Fruit fly (Drosophila melanogaster) whole organism, embryonic: ENCODE results near the gene Dhdds.
A peak's percentile ranks its signal among the peaks of the same experiment; 100 is the strongest.

ENCODE experiments used
- C15 ChIP-seq: fragments of 200-800 bp; sonication (Bioruptor generic); IDR thresholded peaks from 3 replicates; pipeline ENCODE4 v1.3.6; 2022; ENCODE audit warnings: missing biosample characterization, missing genetic modification characterization
- CG10274 ChIP-seq: fragments of 200-800 bp; sonication (Bioruptor generic); optimal IDR thresholded peaks from 3 replicates; lab custom pipeline; 2017; ENCODE audit warnings: missing biosample characterization, mild to moderate bottlenecking, missing genetic modification characterization
- CG10321 ChIP-seq: fragments of 200-800 bp; sonication (Bioruptor generic); IDR thresholded peaks from 2 replicates; pipeline ENCODE4 v1.3.6; 2022; ENCODE audit warnings: missing biosample characterization, missing genetic modification characterization
- CG12299 ChIP-seq: fragments of 200-800 bp; sonication (Bioruptor generic); optimal IDR thresholded peaks from 2 replicates; lab custom pipeline; 2018; ENCODE audit warnings: missing biosample characterization, mild to moderate bottlenecking, missing genetic modification characterization
- CG14965 ChIP-seq: fragments of 200-800 bp; sonication (Bioruptor generic); optimal IDR thresholded peaks from 2 replicates; lab custom pipeline; 2016; ENCODE audit warnings: missing biosample characterization, missing genetic modification characterization, borderline replicate concordance
- CG1603 ChIP-seq: fragments of 200-800 bp; sonication (Bioruptor generic); optimal IDR thresholded peaks from 2 replicates; lab custom pipeline; 2019; ENCODE audit warnings: missing biosample characterization, mild to moderate bottlenecking, missing genetic modification characterization, moderate library complexity
- CG18764 ChIP-seq: fragments of 200-800 bp; sonication (Bioruptor generic); optimal IDR thresholded peaks from 3 replicates; lab custom pipeline; 2016; ENCODE audit warnings: missing biosample characterization, missing genetic modification characterization
- CG2120 ChIP-seq: fragments of 200-800 bp; sonication (Bioruptor generic); optimal IDR thresholded peaks from 3 replicates; lab custom pipeline; 2016; ENCODE audit warnings: missing biosample characterization, missing genetic modification characterization
- CG2678 ChIP-seq: fragments of 200-800 bp; sonication (Bioruptor generic); optimal IDR thresholded peaks from 3 replicates; lab custom pipeline; 2019; ENCODE audit warnings: missing biosample characterization, mild to moderate bottlenecking, missing genetic modification characterization, moderate library complexity
- CG31388 ChIP-seq: fragments of 200-800 bp; sonication (Bioruptor generic); optimal IDR thresholded peaks from 2 replicates; lab custom pipeline; 2016; ENCODE audit warnings: missing biosample characterization, missing genetic modification characterization
- CG4707 ChIP-seq: fragments of 200-800 bp; sonication (Bioruptor generic); optimal IDR thresholded peaks from 2 replicates; lab custom pipeline; 2018; ENCODE audit warnings: missing biosample characterization, mild to moderate bottlenecking, missing genetic modification characterization, moderate library complexity
- CG6175 ChIP-seq: fragments of 200-800 bp; sonication (Bioruptor generic); IDR thresholded peaks from 3 replicates; pipeline ENCODE4 v1.3.6; 2022; ENCODE audit warnings: missing biosample characterization, missing genetic modification characterization
- CG6683 ChIP-seq: fragments of 200-800 bp; sonication (Bioruptor generic); optimal IDR thresholded peaks from 2 replicates; lab custom pipeline; 2017; ENCODE audit warnings: missing biosample characterization, mild to moderate bottlenecking, missing genetic modification characterization, missing genetic modification reagents
- CG9727 ChIP-seq: fragments of 200-800 bp; sonication (Bioruptor generic); optimal IDR thresholded peaks from 3 replicates; lab custom pipeline; 2017; ENCODE audit warnings: missing biosample characterization, mild to moderate bottlenecking, missing genetic modification characterization
- CoRest ChIP-seq: fragments of 200-800 bp; sonication (Bioruptor generic); optimal IDR thresholded peaks from 3 replicates; lab custom pipeline; 2018; ENCODE audit warnings: missing biosample characterization, mild to moderate bottlenecking, missing genetic modification characterization, moderate library complexity
- D19A ChIP-seq: fragments of 200-800 bp; optimal IDR thresholded peaks from 3 replicates; lab custom pipeline; 2019; ENCODE audit warnings: missing biosample characterization, mild to moderate bottlenecking, missing genetic modification characterization, moderate library complexity
- D19B ChIP-seq: fragments of 200-800 bp; sonication (Bioruptor generic); optimal IDR thresholded peaks from 2 replicates; lab custom pipeline; 2017; ENCODE audit warnings: missing biosample characterization, mild to moderate bottlenecking, missing genetic modification characterization
- Fer2 ChIP-seq: fragments of 200-800 bp; sonication (Bioruptor generic); optimal IDR thresholded peaks from 2 replicates; lab custom pipeline; 2018; ENCODE audit warnings: missing biosample characterization, mild to moderate bottlenecking, missing genetic modification characterization, moderate library complexity
- HHEX ChIP-seq: fragments of 200-800 bp; sonication (Bioruptor generic); optimal IDR thresholded peaks from 3 replicates; lab custom pipeline; 2017; ENCODE audit warnings: missing biosample characterization, mild to moderate bottlenecking, missing genetic modification characterization, missing genetic modification reagents
- Hr39 ChIP-seq: fragments of >200 bp; optimal IDR thresholded peaks from 2 replicates; lab custom pipeline; 2017
- Jarid2 ChIP-seq: fragments of 200-800 bp; sonication (Bioruptor generic); optimal IDR thresholded peaks from 3 replicates; lab custom pipeline; 2017; ENCODE audit warnings: mild to moderate bottlenecking, missing biosample characterization, missing genetic modification reagents, missing genetic modification characterization
- NK7.1 ChIP-seq: fragments of 200-800 bp; sonication (Bioruptor generic); optimal IDR thresholded peaks from 3 replicates; lab custom pipeline; 2016; ENCODE audit warnings: missing biosample characterization, missing genetic modification characterization
- Ptx1 ChIP-seq: fragments of 200-800 bp; sonication (Bioruptor generic); IDR thresholded peaks from 2 replicates; pipeline ENCODE4 v1.3.6; 2022; ENCODE audit warnings: missing biosample characterization, missing genetic modification characterization
- Sin3A ChIP-seq: fragments of >200 bp; optimal IDR thresholded peaks from 2 replicates; lab custom pipeline; 2018
- Taf1 ChIP-seq: fragments of 200-800 bp; sonication (Bioruptor generic); IDR thresholded peaks from 2 replicates; pipeline ENCODE4 v1.3.6; 2022; ENCODE audit warnings: missing biosample characterization, missing genetic modification characterization
- Usf ChIP-seq: fragments of 200-800 bp; sonication (Bioruptor generic); optimal IDR thresholded peaks from 2 replicates; lab custom pipeline; 2017; ENCODE audit warnings: missing genotype, missing biosample characterization, missing genetic modification characterization
- ash1 ChIP-seq: fragments of 200-800 bp; sonication (Bioruptor generic); optimal IDR thresholded peaks from 2 replicates; lab custom pipeline; 2018; ENCODE audit warnings: missing biosample characterization, mild to moderate bottlenecking, missing genetic modification characterization
- cg ChIP-seq: fragments of 200-800 bp; sonication (Bioruptor generic); optimal IDR thresholded peaks from 3 replicates; lab custom pipeline; 2019; ENCODE audit warnings: missing biosample characterization, mild to moderate bottlenecking, missing genetic modification characterization, moderate library complexity
- ci ChIP-seq: fragments of 200-800 bp; sonication (Bioruptor generic); IDR thresholded peaks from 3 replicates; pipeline ENCODE4 v1.3.6; 2022; ENCODE audit warnings: missing biosample characterization, missing genetic modification characterization
- dimm ChIP-seq: fragments of 200-800 bp; sonication (Bioruptor generic); IDR thresholded peaks from 2 replicates; pipeline ENCODE4 v1.3.6; 2022; ENCODE audit warnings: missing biosample characterization, missing genetic modification characterization
- eve ChIP-seq, 2 experiments: fragments of >200 bp; optimal IDR thresholded peaks; 2 replicates each; lab custom pipeline; 2017; ENCODE audit warnings: missing biosample characterization in 2 of 2, missing genetic modification characterization in 2 of 2
- eyg ChIP-seq: fragments of 200-800 bp; sonication (Bioruptor generic); optimal IDR thresholded peaks from 3 replicates; lab custom pipeline; 2016; ENCODE audit warnings: missing biosample characterization, missing genetic modification characterization
- fu2 ChIP-seq: fragments of 200-800 bp; sonication (Bioruptor generic); optimal IDR thresholded peaks from 2 replicates; lab custom pipeline; 2016; ENCODE audit warnings: missing biosample characterization, missing genetic modification characterization
- gce ChIP-seq: fragments of 200-800 bp; sonication (Bioruptor generic); IDR thresholded peaks from 3 replicates; pipeline ENCODE4 v1.3.6; 2022; ENCODE audit warnings: missing biosample characterization, missing genetic modification characterization
- kni ChIP-seq: fragments of 200-800 bp; sonication (Bioruptor generic); optimal IDR thresholded peaks from 3 replicates; lab custom pipeline; 2017; ENCODE audit warnings: mild to moderate bottlenecking, missing biosample characterization, missing genetic modification reagents, missing genetic modification characterization
- lola ChIP-seq, 3 experiments: fragments of >200 bp in 2 of 3; fragments of 200-800 bp in 1 of 3; sonication (Bioruptor generic) in 1 of 3; optimal IDR thresholded peaks; 2 replicates each; lab custom pipeline; 2017 to 2019; ENCODE audit warnings: missing biosample characterization in 3 of 3, missing genetic modification characterization in 3 of 3, mild to moderate bottlenecking in 1 of 3, moderate library complexity in 1 of 3
- mld ChIP-seq: fragments of 200-800 bp; sonication (Bioruptor generic); IDR thresholded peaks from 3 replicates; pipeline ENCODE4 v1.3.6; 2022; ENCODE audit warnings: missing biosample characterization, missing genetic modification characterization; ENCODE audit not compliant: partially characterized antibody
- nerfin-2 ChIP-seq: fragments of 200-800 bp; sonication (Bioruptor generic); IDR thresholded peaks from 2 replicates; pipeline ENCODE4 v1.3.6; 2022; ENCODE audit warnings: missing biosample characterization, missing genetic modification characterization; ENCODE audit not compliant: partially characterized antibody
- pan ChIP-seq, 4 experiments: fragments of >200 bp in 3 of 4; fragments of 200-800 bp in 1 of 4; sonication (Bioruptor generic) in 1 of 4; optimal IDR thresholded peaks in 3 of 4; IDR thresholded peaks in 1 of 4; 2 replicates each; pipeline versions ENCODE4 v1.3.6 to Lab custom; 2017 to 2022; ENCODE audit warnings: missing biosample characterization in 2 of 4, missing genetic modification characterization in 2 of 4, mixed read lengths in 1 of 4
- pb ChIP-seq: fragments of 200-800 bp; sonication (Bioruptor generic); optimal IDR thresholded peaks from 3 replicates; lab custom pipeline; 2016; ENCODE audit warnings: missing biosample characterization, missing genetic modification characterization
- peb ChIP-seq: fragments of 200-800 bp; sonication (Bioruptor generic); IDR thresholded peaks from 2 replicates; pipeline ENCODE4 v1.3.6; 2022; ENCODE audit warnings: missing biosample characterization, missing genetic modification characterization
- prd ChIP-seq, 3 experiments: fragments of >200 bp in 2 of 3; fragments of 200-800 bp in 1 of 3; sonication (Bioruptor generic) in 1 of 3; optimal IDR thresholded peaks in 2 of 3; IDR thresholded peaks in 1 of 3; 2 replicates in 2 of 3; 3 replicates in 1 of 3; pipeline versions ENCODE4 v1.3.6 to Lab custom; 2017 to 2022; ENCODE audit warnings: missing biosample characterization in 1 of 3, missing genetic modification characterization in 1 of 3
- row ChIP-seq: fragments of 200-800 bp; sonication (Bioruptor generic); IDR thresholded peaks from 3 replicates; pipeline ENCODE4 v1.3.6; 2022; ENCODE audit warnings: missing biosample characterization, missing genetic modification characterization
- sd ChIP-seq: fragments of 200-800 bp; sonication (Bioruptor generic); optimal IDR thresholded peaks from 3 replicates; lab custom pipeline; 2018; ENCODE audit warnings: missing biosample characterization, mild to moderate bottlenecking, missing genetic modification characterization, moderate library complexity
- sens ChIP-seq: fragments of 200-800 bp; sonication (Bioruptor generic); peaks from one replicate; lab custom pipeline; 2016; ENCODE audit warnings: missing biosample characterization, missing genetic modification characterization
- seq ChIP-seq: fragments of 200-800 bp; sonication (Bioruptor generic); IDR thresholded peaks from 2 replicates; pipeline ENCODE4 v1.3.6; 2022; ENCODE audit warnings: missing biosample characterization, missing genetic modification characterization
- yki ChIP-seq: fragments of >200 bp; optimal IDR thresholded peaks from 3 replicates; lab custom pipeline; 2018

The Dhdds gene

dm6 chrX:7978027-7978426, 44.9 kb upstream of the Dhdds start (continued):
- no peak for TF ChIP-seq prd (optimal IDR thresholded peaks at IDR 0.05; lab: Kevin White, UChicago)
- TF ChIP-seq prd (GFP tag; IDR thresholded peaks at IDR 0.05; lab: Robert Waterston, UW): peak; percentile 18; the same call in 1 of the 3 replicates
- peak; percentile 23 for TF ChIP-seq CoRest (tag; lab: Kevin White, UChicago)
- TF ChIP-seq pb (GFP tag; lab: Kevin White, UChicago): no peak
- TF ChIP-seq lola (GFP tag; optimal IDR thresholded peaks at IDR 0.05; lab: Kevin White, UChicago): peak in 1 of 3 experiments; percentile 56
- no peak for TF ChIP-seq Usf
- peak; percentile 36 for TF ChIP-seq CG2678 (tag; lab: Kevin White, UChicago)
- no peak for TF ChIP-seq Taf1 (GFP tag; lab: Robert Waterston, UW)
- TF ChIP-seq dimm (GFP tag; lab: Robert Waterston, UW): no peak
- TF ChIP-seq CG9727 (GFP tag; lab: Kevin White, UChicago): peak; percentile 3
- TF ChIP-seq C15 (GFP tag; lab: Robert Waterston, UW): no peak

dm6 chrX:7976976-7977834, 44.1 kb upstream of the Dhdds start:
- no peak for TF ChIP-seq Ptx1 (GFP tag; lab: Robert Waterston, UW)
- no peak for TF ChIP-seq CG12299 (tag; lab: Kevin White, UChicago)
- no peak for TF ChIP-seq ash1
- peak; percentile 48 for TF ChIP-seq D19B (GFP tag; lab: Kevin White, UChicago)
- TF ChIP-seq eyg: no peak
- no peak for TF ChIP-seq Sin3A (lab: Kevin White, UChicago)
- no peak for TF ChIP-seq yki (lab: Kevin White, UChicago)
- no peak for TF ChIP-seq CG14965 (GFP tag; lab: Kevin White, UChicago)
- TF ChIP-seq kni (GFP tag; lab: Kevin White, UChicago): peak; percentile 39
- TF ChIP-seq NK7.1 (GFP tag; lab: Kevin White, UChicago): no peak
- TF ChIP-seq eve (GFP tag; optimal IDR thresholded peaks at IDR 0.05; lab: Kevin White, UChicago): peak in 1 of 2 experiments; percentile 46
- TF ChIP-seq cg (GFP tag; lab: Kevin White, UChicago): peak; percentile 30
- no peak for TF ChIP-seq CG6683
- TF ChIP-seq CoRest (tag; lab: Kevin White, UChicago): no peak
- no peak for TF ChIP-seq CG10321 (GFP tag; lab: Robert Waterston, UW)
- peak; percentile 3 for TF ChIP-seq sens
- no peak for TF ChIP-seq peb (GFP tag; lab: Robert Waterston, UW)
- no peak for TF ChIP-seq CG4707 (GFP tag; lab: Kevin White, UChicago)
- TF ChIP-seq row (GFP tag; lab: Robert Waterston, UW): peak; percentile 50
- TF ChIP-seq D19A (tag; lab: Kevin White, UChicago): peak; percentile 84
- TF ChIP-seq gce (GFP tag; lab: Robert Waterston, UW): no peak
- peak; percentile 38 for TF ChIP-seq CG1603 (tag; lab: Kevin White, UChicago)
- peak; percentile 98 for TF ChIP-seq Hr39 (lab: Kevin White, UChicago)
- TF ChIP-seq CG10274 (GFP tag; lab: Kevin White, UChicago): no peak
- no peak for TF ChIP-seq CG6175 (GFP tag; lab: Robert Waterston, UW)
- TF ChIP-seq CG18764 (GFP tag; lab: Kevin White, UChicago): no peak
- TF ChIP-seq ci (GFP tag; lab: Robert Waterston, UW): no peak
- no peak for TF ChIP-seq nerfin-2 (GFP tag; lab: Robert Waterston, UW)
- no peak for TF ChIP-seq Jarid2 (GFP tag; lab: Kevin White, UChicago)
- TF ChIP-seq pan (optimal IDR thresholded peaks at IDR 0.05; lab: Kevin White, UChicago): peak in 1 of 2 experiments; percentile 28
- peak in 1 of 2 experiments; percentile 64 for TF ChIP-seq pan (GFP tag; optimal IDR thresholded peaks at IDR 0.05 in 1 of 2, IDR thresholded peaks at IDR 0.05 in 1 of 2)
- TF ChIP-seq Fer2 (tag; lab: Kevin White, UChicago): no peak
- TF ChIP-seq fu2: no peak
- no peak for TF ChIP-seq seq (GFP tag; lab: Robert Waterston, UW)
- peak; percentile 49 for TF ChIP-seq sd (tag; lab: Kevin White, UChicago)
- TF ChIP-seq CG2120 (GFP tag; lab: Kevin White, UChicago): no peak
- TF ChIP-seq CG31388 (GFP tag; lab: Kevin White, UChicago): no peak
- no peak for TF ChIP-seq HHEX
- TF ChIP-seq mld (GFP tag; lab: Robert Waterston, UW): no peak
